Fruit fly (Drosophila melanogaster): Measurements from ENCODE around the gene ifc.

ifc gene

DNA sequence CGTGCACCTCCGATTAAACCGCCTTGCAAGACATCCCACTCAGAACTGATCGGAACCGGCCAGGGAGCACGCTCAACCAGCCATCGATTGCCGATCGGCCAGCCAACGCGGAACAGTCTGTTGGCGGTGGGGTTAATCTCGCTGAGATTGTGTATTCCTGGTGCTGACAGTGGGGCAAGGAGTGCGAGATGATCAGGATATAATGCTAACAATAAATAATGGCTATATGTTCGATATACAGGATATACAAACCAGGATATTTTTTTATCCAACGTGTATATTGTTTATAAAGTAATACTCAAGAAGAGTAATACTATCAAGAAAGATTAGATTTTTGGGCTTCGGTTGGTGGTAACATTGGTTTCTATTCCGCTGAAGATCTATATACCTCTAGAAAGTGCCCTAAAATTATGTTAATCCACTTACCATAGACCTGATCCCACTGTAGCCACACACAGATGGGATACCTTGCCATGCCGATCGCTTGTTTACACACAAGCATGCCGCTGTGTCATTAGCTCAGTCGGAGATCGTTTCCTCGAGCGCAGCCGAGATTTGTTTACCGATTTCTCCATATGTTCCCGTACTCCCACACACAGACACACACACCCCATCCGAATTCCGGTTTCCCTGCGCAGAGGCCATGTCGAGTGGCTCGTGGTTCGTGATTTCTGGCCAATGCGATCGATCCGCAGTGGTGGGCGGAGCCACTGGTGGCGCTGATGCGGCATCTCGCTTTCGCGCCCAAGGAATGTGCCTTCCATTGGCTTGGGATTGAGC is 33.4 kb downstream of the ifc start, which contains the start of gene H2.0 (continued):
- TF ChIP-seq Dll (GFP tag; IDR thresholded peaks at IDR 0.05; ENCODE audit: partially characterized antibody) (no peak), lab (GFP tag; optimal IDR thresholded peaks at IDR 0.05) (peak; percentile 27), sd (tag; optimal IDR thresholded peaks at IDR 0.05) (peak; percentile 88), fd96Cb (tag; optimal IDR thresholded peaks at IDR 0.05) (peak; percentile 38), kah (GFP tag; optimal IDR thresholded peaks at IDR 0.05) (peak; percentile 5), dpn (GFP tag; optimal IDR thresholded peaks at IDR 0.05) (peak in 1 of 2 experiments; percentile 23), zf30C (GFP tag; optimal IDR thresholded peaks at IDR 0.05) (no peak), lola (GFP tag; optimal IDR thresholded peaks at IDR 0.05) (peak in 1 of 3 experiments; percentile 65), CG13287 (GFP tag; IDR thresholded peaks at IDR 0.05; ENCODE audit: partially characterized antibody) (0 out of 2 replicates have a peak, but pooled peaks have one; percentile 8), trem (tag; optimal IDR thresholded peaks at IDR 0.05) (peak; percentile 23), sr (GFP tag; IDR thresholded peaks at IDR 0.05) (peak; percentile 68; the same call in 2 of the 3 replicates), zfh1 (GFP tag; IDR thresholded peaks at IDR 0.05) (0 out of 3 replicates have a peak, but pooled peaks have one; percentile 23), Oli (tag; optimal IDR thresholded peaks at IDR 0.05) (peak; percentile 46), CG7839 (tag; optimal IDR thresholded peaks at IDR 0.05) (peak; percentile 45), CG17361 (GFP tag; IDR thresholded peaks at IDR 0.05) (peak; percentile 58; the same call in 2 of the 3 replicates), CG10209 (GFP tag; optimal IDR thresholded peaks at IDR 0.05) (peak; percentile 38), Trl (optimal IDR thresholded peaks at IDR 0.05) (no peak), Trl (GFP tag; optimal IDR thresholded peaks at IDR 0.05) (peak; percentile 6), org-1 (GFP tag; optimal IDR thresholded peaks at IDR 0.05) (peak; percentile 39), CG1233 (GFP tag; optimal IDR thresholded peaks at IDR 0.05) (peak; percentile 30), tio (GFP tag; optimal IDR thresholded peaks at IDR 0.05) (peak; percentile 58), zen (tag; optimal IDR thresholded peaks at IDR 0.05) (peak; percentile 20), CG11456 (GFP tag; IDR thresholded peaks at IDR 0.05) (0 out of 3 replicates have a peak, but pooled peaks have one; percentile 34), CG2712 (tag; optimal IDR thresholded peaks at IDR 0.05) (peak; percentile 66), nerfin-2 (GFP tag; IDR thresholded peaks at IDR 0.05; ENCODE audit: partially characterized antibody) (no peak), CG7928 (GFP tag; optimal IDR thresholded peaks at IDR 0.05) (no peak), CG31441 (GFP tag; IDR thresholded peaks at IDR 0.05) (peak; percentile 44), Nf-YA (GFP tag; IDR thresholded peaks at IDR 0.05) (peak; percentile 59; the same call in 1 of the 2 replicates), NfI (GFP tag; optimal IDR thresholded peaks at IDR 0.05) (peak; percentile 20), Hmr (GFP tag; optimal IDR thresholded peaks at IDR 0.05) (peak; percentile 1), bsh (GFP tag; optimal IDR thresholded peaks at IDR 0.05) (peak; percentile 46 to 47), bbx (GFP tag; IDR thresholded peaks at IDR 0.05; ENCODE audit: partially characterized antibody) (no peak), Vsx1 (GFP tag; optimal IDR thresholded peaks at IDR 0.05) (peak; percentile 50), klu (GFP tag; IDR thresholded peaks at IDR 0.05) (no peak), CG32767 (GFP tag; IDR thresholded peaks at IDR 0.05) (no peak), oc (tag; optimal IDR thresholded peaks at IDR 0.05) (peak; percentile 6), CG1603 (tag; optimal IDR thresholded peaks at IDR 0.05) (peak; percentile 57), fd102C (GFP tag; optimal IDR thresholded peaks at IDR 0.05) (peak; percentile 3), CG2120 (GFP tag; optimal IDR thresholded peaks at IDR 0.05) (peak; percentile 29)

Measured in whole organism, embryonic.